Fruit fly (Drosophila melanogaster) whole organism, embryonic: Measurements from ENCODE around the gene eas.
A peak's percentile ranks its signal among the peaks of the same experiment; 100 is the strongest.

Experiments
- B-H2 ChIP-seq: fragments of 200-800 bp; sonication (Bioruptor generic); optimal IDR thresholded peaks from 2 replicates; lab custom pipeline; 2018; ENCODE audit warnings: missing biosample characterization, mild to moderate bottlenecking, missing genetic modification characterization
- BtbVII ChIP-seq: fragments of 200-800 bp; sonication (Bioruptor generic); optimal IDR thresholded peaks from 3 replicates; lab custom pipeline; 2017; ENCODE audit warnings: missing biosample characterization, mild to moderate bottlenecking, missing genetic modification characterization
- CG10274 ChIP-seq: fragments of 200-800 bp; sonication (Bioruptor generic); optimal IDR thresholded peaks from 3 replicates; lab custom pipeline; 2017; ENCODE audit warnings: missing biosample characterization, mild to moderate bottlenecking, missing genetic modification characterization
- CG10366 ChIP-seq: fragments of 200-800 bp; sonication (Bioruptor generic); IDR thresholded peaks from 2 replicates; pipeline ENCODE4 v1.3.6; 2022; ENCODE audit warnings: missing biosample characterization, missing genetic modification characterization
- CG12744 ChIP-seq: fragments of 200-800 bp; sonication (Bioruptor generic); optimal IDR thresholded peaks from 2 replicates; lab custom pipeline; 2016; ENCODE audit warnings: missing biosample characterization, missing genetic modification characterization
- CG13296 ChIP-seq: fragments of 200-800 bp; sonication (Bioruptor generic); optimal IDR thresholded peaks from 3 replicates; lab custom pipeline; 2018; ENCODE audit warnings: missing biosample characterization, mild to moderate bottlenecking, missing genetic modification characterization
- CG13424 ChIP-seq: fragments of 200-800 bp; sonication (Bioruptor generic); optimal IDR thresholded peaks from 2 replicates; lab custom pipeline; 2019; ENCODE audit warnings: missing biosample characterization, mild to moderate bottlenecking, missing genetic modification characterization, moderate library complexity
- CG15269 ChIP-seq: fragments of 200-800 bp; sonication (Bioruptor generic); optimal IDR thresholded peaks from 2 replicates; lab custom pipeline; 2018; ENCODE audit warnings: missing biosample characterization, mild to moderate bottlenecking, missing genetic modification characterization, moderate library complexity
- CG1602 ChIP-seq: fragments of 200-800 bp; sonication (Bioruptor generic); optimal IDR thresholded peaks from 3 replicates; lab custom pipeline; 2016; ENCODE audit warnings: missing biosample characterization, missing genetic modification characterization
- CG17328 ChIP-seq: fragments of 200-800 bp; sonication (Bioruptor generic); IDR thresholded peaks from 2 replicates; pipeline ENCODE4 v1.3.6; 2022; ENCODE audit warnings: missing biosample characterization, missing genetic modification characterization
- CG30431 ChIP-seq: fragments of 200-800 bp; sonication (Bioruptor generic); optimal IDR thresholded peaks from 2 replicates; lab custom pipeline; 2017; ENCODE audit warnings: missing biosample characterization, missing genetic modification characterization
- CG3838 ChIP-seq: fragments of 200-800 bp; sonication (Bioruptor generic); optimal IDR thresholded peaks from 3 replicates; lab custom pipeline; 2016; ENCODE audit warnings: missing biosample characterization, missing genetic modification characterization
- CG3995 ChIP-seq: fragments of 200-800 bp; sonication (Bioruptor generic); optimal IDR thresholded peaks from 3 replicates; lab custom pipeline; 2016; ENCODE audit warnings: missing biosample characterization, missing genetic modification characterization
- CG7928 ChIP-seq: fragments of 200-800 bp; sonication (Bioruptor generic); optimal IDR thresholded peaks from 2 replicates; lab custom pipeline; 2017; ENCODE audit warnings: missing biosample characterization, mild to moderate bottlenecking, missing genetic modification characterization
- CG7987 ChIP-seq: fragments of 200-800 bp; sonication (Bioruptor generic); optimal IDR thresholded peaks from 2 replicates; lab custom pipeline; 2018; ENCODE audit warnings: missing biosample characterization, mild to moderate bottlenecking, missing genetic modification characterization, moderate library complexity
- CG8478 ChIP-seq: fragments of >200 bp; optimal IDR thresholded peaks from 2 replicates; lab custom pipeline; 2018
- CG8944 ChIP-seq: fragments of 200-800 bp; sonication (Bioruptor generic); optimal IDR thresholded peaks from 3 replicates; lab custom pipeline; 2016; ENCODE audit warnings: missing biosample characterization, missing genetic modification characterization
- CG9609 ChIP-seq: fragments of 200-800 bp; sonication (Bioruptor generic); optimal IDR thresholded peaks from 3 replicates; lab custom pipeline; 2016; ENCODE audit warnings: missing biosample characterization, missing genetic modification characterization
- D ChIP-seq, 2 experiments: fragments of 200-800 bp in 1 of 2; fragments of >200 bp in 1 of 2; sonication (Bioruptor generic) in 1 of 2; optimal IDR thresholded peaks; 2 replicates in 1 of 2; 3 replicates in 1 of 2; lab custom pipeline; 2017; ENCODE audit warnings: mild to moderate bottlenecking in 1 of 2, missing biosample characterization in 1 of 2, missing genetic modification characterization in 1 of 2, missing genetic modification reagents in 1 of 2
- D19A ChIP-seq: fragments of 200-800 bp; optimal IDR thresholded peaks from 3 replicates; lab custom pipeline; 2019; ENCODE audit warnings: missing biosample characterization, mild to moderate bottlenecking, missing genetic modification characterization, moderate library complexity
- Deaf1 ChIP-seq: fragments of 200-800 bp; optimal IDR thresholded peaks from 3 replicates; lab custom pipeline; 2019; ENCODE audit warnings: missing biosample characterization, mild to moderate bottlenecking, missing genetic modification characterization, moderate library complexity
- Fer1 ChIP-seq: fragments of 200-800 bp; sonication (Bioruptor generic); optimal IDR thresholded peaks from 2 replicates; lab custom pipeline; 2017; ENCODE audit warnings: missing biosample characterization, mild to moderate bottlenecking, missing genetic modification characterization
- Fer2 ChIP-seq: fragments of 200-800 bp; sonication (Bioruptor generic); optimal IDR thresholded peaks from 2 replicates; lab custom pipeline; 2018; ENCODE audit warnings: missing biosample characterization, mild to moderate bottlenecking, missing genetic modification characterization, moderate library complexity
- Hr51 ChIP-seq, 2 experiments: fragments of 200-800 bp; sonication (Bioruptor generic); optimal IDR thresholded peaks; 2 replicates in 1 of 2; 3 replicates in 1 of 2; lab custom pipeline; 2016 to 2018; ENCODE audit warnings: missing biosample characterization in 2 of 2, missing genetic modification characterization in 2 of 2, mild to moderate bottlenecking in 1 of 2, moderate library complexity in 1 of 2
- Lhr ChIP-seq: fragments of 200-800 bp; sonication (Bioruptor generic); optimal IDR thresholded peaks from 3 replicates; lab custom pipeline; 2017; ENCODE audit warnings: mild to moderate bottlenecking, missing biosample characterization, missing genetic modification reagents, missing genetic modification characterization
- Rfx ChIP-seq: fragments of 200-800 bp; sonication (Bioruptor generic); IDR thresholded peaks from 2 replicates; pipeline ENCODE4 v1.3.6; 2022; ENCODE audit warnings: missing biosample characterization, missing genetic modification characterization
- Scr ChIP-seq: fragments of 200-800 bp; sonication (Bioruptor generic); IDR thresholded peaks from 2 replicates; pipeline ENCODE4 v1.3.6; 2022; ENCODE audit warnings: missing biosample characterization, missing genetic modification characterization; ENCODE audit not compliant: partially characterized antibody
- Xrp1 ChIP-seq: fragments of 200-800 bp; sonication (Bioruptor generic); IDR thresholded peaks from 2 replicates; pipeline ENCODE4 v1.3.6; 2022; ENCODE audit warnings: missing biosample characterization, missing genetic modification characterization
- ash1 ChIP-seq: fragments of 200-800 bp; sonication (Bioruptor generic); optimal IDR thresholded peaks from 2 replicates; lab custom pipeline; 2018; ENCODE audit warnings: missing biosample characterization, mild to moderate bottlenecking, missing genetic modification characterization
- az2 ChIP-seq: fragments of 200-800 bp; sonication (Bioruptor generic); optimal IDR thresholded peaks from 3 replicates; lab custom pipeline; 2016; ENCODE audit warnings: missing biosample characterization, missing genetic modification characterization
- bab2 ChIP-seq: fragments of 200-800 bp; sonication (Bioruptor generic); optimal IDR thresholded peaks from 2 replicates; lab custom pipeline; 2016; ENCODE audit warnings: missing biosample characterization, missing genetic modification characterization
- bcd ChIP-seq: fragments of 200-800 bp; sonication (Bioruptor generic); optimal IDR thresholded peaks from 2 replicates; lab custom pipeline; 2017; ENCODE audit warnings: missing biosample characterization, mild to moderate bottlenecking, missing genetic modification characterization
- chif ChIP-seq, 2 experiments: fragments of 200-800 bp; sonication (Bioruptor generic); optimal IDR thresholded peaks; 3 replicates each; lab custom pipeline; 2016; ENCODE audit warnings: missing biosample characterization in 2 of 2, missing genetic modification characterization in 2 of 2
- chn ChIP-seq: fragments of 200-800 bp; sonication (Bioruptor generic); optimal IDR thresholded peaks from 2 replicates; lab custom pipeline; 2016; ENCODE audit warnings: missing biosample characterization, missing genetic modification characterization
- dan ChIP-seq: fragments of 200-800 bp; sonication (Bioruptor generic); IDR thresholded peaks from 2 replicates; pipeline ENCODE4 v1.3.6; 2022; ENCODE audit warnings: missing biosample characterization, missing genetic modification characterization
- disco-r ChIP-seq: fragments of 200-800 bp; sonication (Bioruptor generic); optimal IDR thresholded peaks from 2 replicates; lab custom pipeline; 2016; ENCODE audit warnings: missing biosample characterization, missing genetic modification characterization
- dmrt99B ChIP-seq: fragments of 200-800 bp; sonication (Bioruptor generic); optimal IDR thresholded peaks from 2 replicates; lab custom pipeline; 2018; ENCODE audit warnings: missing biosample characterization, mild to moderate bottlenecking, missing genetic modification characterization, moderate library complexity
- emc ChIP-seq: fragments of 200-800 bp; sonication (Bioruptor generic); optimal IDR thresholded peaks from 2 replicates; lab custom pipeline; 2016; ENCODE audit warnings: missing biosample characterization, missing genetic modification characterization
- gcm ChIP-seq: fragments of 200-800 bp; sonication (Bioruptor generic); optimal IDR thresholded peaks from 2 replicates; lab custom pipeline; 2019; ENCODE audit warnings: missing biosample characterization, mild to moderate bottlenecking, missing genetic modification characterization, moderate library complexity
- h ChIP-seq: fragments of >200 bp; optimal IDR thresholded peaks from 2 replicates; lab custom pipeline; 2017
- jigr1 ChIP-seq: fragments of 200-800 bp; sonication (Bioruptor generic); IDR thresholded peaks from 3 replicates; pipeline ENCODE4 v1.3.6; 2022; ENCODE audit warnings: missing biosample characterization, missing genetic modification characterization
- kay ChIP-seq: fragments of 200-800 bp; sonication (Bioruptor generic); optimal IDR thresholded peaks from 2 replicates; lab custom pipeline; 2016; ENCODE audit warnings: missing biosample characterization, missing genetic modification characterization
- oc ChIP-seq: fragments of 200-800 bp; sonication (Bioruptor generic); optimal IDR thresholded peaks from 2 replicates; lab custom pipeline; 2018; ENCODE audit warnings: missing biosample characterization, mild to moderate bottlenecking, missing genetic modification characterization, moderate library complexity
- sc ChIP-seq, 3 experiments: fragments of >200 bp in 2 of 3; fragments of 200-800 bp in 1 of 3; sonication (Bioruptor generic) in 1 of 3; optimal IDR thresholded peaks; 2 replicates in 2 of 3; 3 replicates in 1 of 3; lab custom pipeline; 2017; ENCODE audit warnings: mild to moderate bottlenecking in 1 of 3, missing biosample characterization in 1 of 3, missing genetic modification characterization in 1 of 3, missing genetic modification reagents in 1 of 3
- sob ChIP-seq: fragments of 200-800 bp; sonication (Bioruptor generic); IDR thresholded peaks from 2 replicates; pipeline ENCODE4 v1.3.6; 2022; ENCODE audit warnings: missing biosample characterization, missing genetic modification characterization
- toy ChIP-seq: fragments of 200-800 bp; sonication (Bioruptor generic); IDR thresholded peaks from 2 replicates; pipeline ENCODE4 v1.3.6; 2022; ENCODE audit warnings: missing biosample characterization, missing genetic modification characterization
- trem ChIP-seq: fragments of 200-800 bp; optimal IDR thresholded peaks from 3 replicates; lab custom pipeline; 2019; ENCODE audit warnings: missing biosample characterization, mild to moderate bottlenecking, missing genetic modification characterization, moderate library complexity
- unpg ChIP-seq: fragments of 200-800 bp; sonication (Bioruptor generic); optimal IDR thresholded peaks from 3 replicates; lab custom pipeline; 2018; ENCODE audit warnings: missing biosample characterization, mild to moderate bottlenecking, missing genetic modification characterization, moderate library complexity

Gene eas

dm6 chrX:16296423-16297292, 18.5 kb downstream of the eas start, which contains the start of gene CG3632 (continued):
- TF ChIP-seq CG9609 (peak; percentile 49), emc (GFP tag; lab: Kevin White, UChicago) (no peak), sc (optimal IDR thresholded peaks at IDR 0.05; lab: Kevin White, UChicago) (no peak), sc (GFP tag; optimal IDR thresholded peaks at IDR 0.05; lab: Kevin White, UChicago) (no peak), az2 (no peak), CG3995 (peak; percentile 75), gcm (GFP tag; lab: Kevin White, UChicago) (no peak), CG7987 (GFP tag; lab: Kevin White, UChicago) (peak; percentile 51), Fer2 (tag; lab: Kevin White, UChicago) (no peak), chif (GFP tag; optimal IDR thresholded peaks at IDR 0.05; lab: Kevin White, UChicago) (peak in 1 of 2 experiments; percentile 26), Xrp1 (GFP tag; lab: Robert Waterston, UW) (peak; percentile 54; the same call in 1 of the 2 replicates), Fer1 (GFP tag; lab: Kevin White, UChicago) (no peak), CG13424 (tag; lab: Kevin White, UChicago) (no peak), CG7928 (GFP tag; lab: Kevin White, UChicago) (peak; percentile 58), CG3838 (peak; percentile 92), oc (tag; lab: Kevin White, UChicago) (no peak), CG17328 (no peak), Scr (GFP tag; lab: Robert Waterston, UW) (peak; percentile 76), h (no peak), D (optimal IDR thresholded peaks at IDR 0.05; lab: Kevin White, UChicago) (no peak), D (GFP tag; optimal IDR thresholded peaks at IDR 0.05; lab: Kevin White, UChicago) (no peak), Deaf1 (tag; lab: Kevin White, UChicago) (no peak), CG13296 (GFP tag; lab: Kevin White, UChicago) (peak; percentile 7), trem (tag; lab: Kevin White, UChicago) (peak; percentile 26), jigr1 (GFP tag; lab: Robert Waterston, UW) (no peak), Rfx (GFP tag; lab: Robert Waterston, UW) (peak; percentile 79), unpg (no peak), CG12744 (GFP tag; lab: Kevin White, UChicago) (peak; percentile 27), dan (no peak), toy (GFP tag; lab: Robert Waterston, UW) (no peak), disco-r (GFP tag; lab: Kevin White, UChicago) (no peak), CG10274 (GFP tag; lab: Kevin White, UChicago) (no peak), D19A (tag; lab: Kevin White, UChicago) (no peak), dmrt99B (tag; lab: Kevin White, UChicago) (no peak), CG10366 (GFP tag; lab: Robert Waterston, UW) (0 out of 2 replicates have a peak, but pooled peaks have one; percentile 20), CG8944 (GFP tag; lab: Kevin White, UChicago) (no peak), chn (GFP tag; lab: Kevin White, UChicago) (peak; percentile 60), Lhr (peak; percentile 12), Hr51 (GFP tag; optimal IDR thresholded peaks at IDR 0.05; lab: Kevin White, UChicago) (peak in 1 of 2 experiments; percentile 24), B-H2 (GFP tag; lab: Kevin White, UChicago) (peak; percentile 58), CG15269 (no peak), bab2 (GFP tag; lab: Kevin White, UChicago) (no peak), CG30431 (GFP tag; lab: Kevin White, UChicago) (no peak), sob (peak; percentile 71; the same call in 1 of the 2 replicates), kay (GFP tag; lab: Kevin White, UChicago) (no peak), bcd (GFP tag; lab: Kevin White, UChicago) (no peak), BtbVII (GFP tag; lab: Kevin White, UChicago) (no peak), CG8478 (no peak), ash1 (GFP tag; lab: Kevin White, UChicago) (no peak), CG1602 (GFP tag; lab: Kevin White, UChicago) (no peak)
